Worm (Caenorhabditis elegans) whole organism, mixed stage, embryonic: Measurements from ENCODE around the gene crb-3.

Source experiments
- blmp-1 ChIP-seq: fragments of 150-350 bp; optimal IDR thresholded peaks from 2 replicates; lab custom pipeline; 2014; ENCODE audit warnings: missing biosample characterization, missing genetic modification characterization
- drap-1 ChIP-seq: fragments of 200-800 bp; sonication (Bioruptor generic); optimal IDR thresholded peaks from 3 replicates; lab custom pipeline; 2018; ENCODE audit warnings: mild to moderate bottlenecking, missing genetic modification characterization, missing compliant biosample characterization
- nhr-2 ChIP-seq: fragments of 150-350 bp; optimal IDR thresholded peaks from 2 replicates; lab custom pipeline; 2014; ENCODE audit warnings: missing biosample characterization, missing genetic modification characterization

- no peak for TF ChIP-seq drap-1
- no peak for TF ChIP-seq blmp-1 (tag; lab: Kevin White, UChicago)
- no peak for TF ChIP-seq nhr-2 (tag; lab: Kevin White, UChicago)
Measured at ce11 chrX:9182140-9182539, 21.4 kb upstream of the crb-3 start, which contains the start of gene Y81B9A.3.
